Worm (Caenorhabditis elegans): Measurements from ENCODE around the gene K03H6.5.

ce11 chrIV:1514415-1514814 lies 21.8 kb downstream of the K03H6.5 start:
- no peak for TF ChIP-seq ama-1 (optimal IDR thresholded peaks at IDR 0.05)
- no peak for TF ChIP-seq hlh-17 (GFP tag; optimal IDR thresholded peaks at IDR 0.05; ENCODE audit: borderline replicate concordance)
- no peak for TF ChIP-seq zag-1 (tag; optimal IDR thresholded peaks at IDR 0.05)

Data from whole organism, L1 larva.